Fruit fly (Drosophila melanogaster) ovary, adult (tissue): Measurements from ENCODE around the gene APC4.
"Not testable (repeated sequence)": the region's sequence is repeated elsewhere in the genome, so short reads cannot be mapped to it uniquely, and the experiment has no call there.

ENCODE experiments used
- CG17801 ChIP-seq: fragments of 200-800 bp; optimal IDR thresholded peaks from 2 replicates; lab custom pipeline; 2019; ENCODE audit warnings: missing biosample characterization, mild to moderate bottlenecking, missing genetic modification characterization, moderate library complexity; ENCODE audit not compliant: partially characterized antibody

The APC4 gene

DNA sequence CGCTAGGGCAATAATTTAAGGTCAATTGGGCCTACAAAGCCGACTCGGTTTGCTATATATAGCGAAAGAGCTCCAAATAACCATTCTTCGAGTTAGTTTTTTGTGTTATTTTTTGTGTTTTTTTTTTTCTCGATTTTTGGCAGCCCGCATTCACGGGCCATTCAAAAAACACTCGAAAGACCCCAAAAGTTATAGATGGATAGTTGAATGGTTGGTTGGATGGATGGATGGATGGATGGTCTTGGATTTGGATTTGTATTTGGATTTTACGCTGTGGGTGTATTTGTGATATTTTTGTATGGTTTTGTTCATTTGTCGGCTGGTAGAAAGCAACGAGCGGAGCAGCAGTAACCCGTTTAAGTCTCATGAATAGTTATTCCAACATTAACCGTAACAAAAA, 18.7 kb upstream of the APC4 start:
- TF ChIP-seq CG17801 (GFP tag; lab: Kevin White, UChicago): no peak

DNA sequence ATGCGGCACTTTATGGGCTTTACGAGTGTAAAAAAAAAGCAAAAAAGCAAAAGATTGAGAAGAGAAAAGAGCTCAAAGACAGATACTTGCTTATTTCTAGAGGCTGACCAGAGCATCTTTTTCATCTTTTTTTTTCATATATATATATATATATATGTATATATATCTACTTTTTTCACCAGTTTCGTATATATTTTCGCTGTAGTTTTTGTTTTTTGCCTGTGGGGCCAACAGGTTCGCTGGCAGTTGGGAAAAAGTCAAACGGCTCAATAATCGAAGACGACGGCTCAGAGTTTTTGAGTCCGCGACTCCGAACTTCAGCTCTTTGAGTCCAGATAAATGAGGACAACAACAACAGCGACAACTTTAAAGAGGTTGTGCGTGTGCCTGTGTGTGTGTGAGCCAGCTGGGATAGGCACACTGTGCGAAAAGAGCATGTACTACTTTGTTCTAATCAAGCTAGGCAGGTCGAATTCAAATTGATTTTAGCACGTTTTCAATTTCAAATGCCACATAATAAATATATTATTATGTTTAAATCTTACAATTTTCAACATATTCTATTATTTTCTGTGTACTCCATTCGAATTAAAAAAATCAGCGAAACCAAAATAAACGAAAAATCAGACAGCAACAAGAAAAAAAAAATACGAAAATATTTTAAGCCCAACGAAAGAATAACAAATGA, 15.8 kb upstream of the APC4 start:
- TF ChIP-seq CG17801 (GFP tag; lab: Kevin White, UChicago): no peak

DNA sequence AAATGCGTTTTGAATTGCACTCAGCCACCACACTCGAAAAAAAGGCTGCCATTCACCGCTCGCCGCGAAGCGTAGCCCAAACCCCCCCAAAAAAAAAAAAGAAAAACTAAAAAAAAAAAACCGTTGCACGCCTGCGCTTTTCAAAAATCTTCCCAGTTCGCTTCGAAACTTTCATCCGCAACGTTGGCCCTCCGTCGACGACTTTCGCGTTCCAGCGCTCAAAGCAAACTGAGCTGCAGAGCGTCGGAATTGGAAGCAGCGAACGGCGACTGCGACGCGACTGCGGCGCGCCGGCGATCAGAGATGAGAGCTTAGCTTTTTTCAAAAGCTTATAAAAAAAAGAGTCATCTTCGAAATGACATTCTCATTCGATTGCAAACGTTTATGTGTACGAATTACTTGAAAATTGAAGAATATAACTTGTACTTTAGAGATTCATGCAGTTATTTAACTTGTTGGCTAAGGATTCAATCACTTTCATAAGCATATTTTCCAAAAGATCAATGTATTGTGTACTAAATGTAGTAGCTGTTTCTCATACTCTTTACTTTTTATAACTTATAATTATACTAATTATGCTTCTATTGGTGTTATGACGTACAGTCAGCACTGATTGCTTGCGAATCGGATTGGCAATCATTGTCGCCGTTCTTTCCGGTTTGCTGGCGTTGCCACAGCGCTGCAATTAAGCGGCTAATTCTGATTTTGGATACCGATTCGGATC, 14.8 kb upstream of the APC4 start, which contains the start of gene CG15365:
Gene CG15365 (minus strand): TSS at position 230 of the 724 bp plus-strand sequence.
- TF ChIP-seq CG17801 (GFP tag; lab: Kevin White, UChicago): peak; percentile 26

DNA sequence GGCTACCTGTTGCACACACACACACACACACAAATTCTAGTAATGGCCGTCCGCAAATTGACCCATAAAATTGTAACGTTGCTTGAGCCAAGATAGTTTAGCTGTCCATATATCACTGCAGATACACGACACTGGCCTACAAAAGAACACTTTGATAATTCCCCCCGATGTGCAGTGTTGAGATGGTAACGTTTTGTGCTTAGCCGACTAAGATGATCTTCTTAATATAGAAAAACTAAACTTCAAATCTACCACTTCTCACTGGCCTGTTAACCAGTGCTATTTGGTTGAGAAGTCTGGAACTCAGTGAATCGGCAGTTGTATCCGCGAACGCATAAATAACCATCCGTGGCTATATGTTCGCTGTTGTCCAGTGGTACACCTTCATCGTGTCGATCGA, 13.9 kb upstream of the APC4 start:
- TF ChIP-seq CG17801 (GFP tag; lab: Kevin White, UChicago): no peak

DNA sequence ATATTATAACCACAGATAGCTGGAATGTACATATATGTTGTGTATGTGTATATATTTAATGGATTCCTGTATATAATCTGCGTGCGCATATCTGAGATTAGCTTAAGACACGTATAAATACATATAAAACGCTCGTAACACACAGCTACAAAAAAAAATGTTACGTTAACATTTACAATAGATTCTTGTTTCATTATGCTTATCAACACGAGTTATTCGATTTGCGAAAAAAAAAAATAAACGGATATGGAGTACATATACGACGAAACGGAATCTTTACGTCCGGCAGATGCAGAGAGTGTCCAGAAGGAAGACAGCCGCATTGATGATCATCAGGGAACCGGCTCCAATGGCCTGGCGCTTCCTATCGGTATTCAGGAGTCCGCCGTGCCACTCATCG, 11.4 kb upstream of the APC4 start, which contains the start of gene CG10970:
Gene CG10970 (minus strand): TSS at position 101 of the 400 bp plus-strand sequence.
- no peak for TF ChIP-seq CG17801 (GFP tag; lab: Kevin White, UChicago)

DNA sequence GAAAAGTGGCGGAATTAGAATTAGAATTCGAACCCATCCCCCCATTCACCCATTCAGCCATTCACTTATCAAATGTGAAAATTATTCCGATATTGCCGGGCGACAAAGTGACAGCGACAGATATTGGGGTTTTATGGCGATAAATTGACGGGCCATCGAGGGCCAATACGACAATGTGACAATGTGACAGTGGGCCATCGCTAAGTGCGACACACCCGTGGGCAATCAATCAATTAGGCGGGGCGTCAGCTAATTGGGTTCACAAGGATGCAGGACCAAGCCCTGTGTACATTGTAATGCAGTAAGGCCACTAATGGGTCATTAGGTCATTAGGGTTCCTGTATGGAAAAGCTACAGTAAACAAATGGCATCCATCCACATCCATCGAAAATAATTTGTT, 8.7 kb upstream of the APC4 start:
- no peak for TF ChIP-seq CG17801 (GFP tag; lab: Kevin White, UChicago)

DNA sequence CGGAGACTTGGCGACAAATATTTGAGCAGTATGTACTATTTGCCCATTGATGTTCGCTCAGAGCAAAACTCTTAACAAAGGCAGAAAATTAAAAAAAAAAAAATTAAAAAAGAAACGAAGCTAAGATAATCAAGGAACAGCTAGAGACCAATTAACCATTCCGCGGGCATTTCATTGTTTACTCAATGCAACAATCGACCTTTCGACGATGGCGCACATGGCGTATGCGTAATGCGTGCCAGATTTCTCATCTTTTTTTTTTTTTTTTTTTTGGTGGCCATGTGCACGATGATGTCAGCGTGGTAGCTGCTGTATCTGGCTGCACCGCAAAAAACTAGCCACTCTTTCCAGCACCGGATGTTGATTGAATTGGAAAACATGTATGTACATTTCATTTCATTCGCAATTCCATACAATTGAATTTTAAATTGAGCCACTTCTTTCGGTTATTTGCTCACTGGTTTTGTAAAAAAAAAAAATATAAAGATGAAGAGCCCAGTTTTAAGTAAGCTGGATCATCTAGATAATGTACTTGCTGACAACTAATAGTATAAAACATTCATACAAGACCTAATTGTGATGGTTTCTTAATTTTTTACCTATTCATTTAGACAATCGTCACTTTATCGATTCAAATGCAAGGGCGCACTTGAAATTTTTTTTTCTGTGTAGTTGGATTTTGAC, 6.9 kb upstream of the APC4 start:
- no peak for TF ChIP-seq CG17801 (GFP tag; lab: Kevin White, UChicago)

DNA sequence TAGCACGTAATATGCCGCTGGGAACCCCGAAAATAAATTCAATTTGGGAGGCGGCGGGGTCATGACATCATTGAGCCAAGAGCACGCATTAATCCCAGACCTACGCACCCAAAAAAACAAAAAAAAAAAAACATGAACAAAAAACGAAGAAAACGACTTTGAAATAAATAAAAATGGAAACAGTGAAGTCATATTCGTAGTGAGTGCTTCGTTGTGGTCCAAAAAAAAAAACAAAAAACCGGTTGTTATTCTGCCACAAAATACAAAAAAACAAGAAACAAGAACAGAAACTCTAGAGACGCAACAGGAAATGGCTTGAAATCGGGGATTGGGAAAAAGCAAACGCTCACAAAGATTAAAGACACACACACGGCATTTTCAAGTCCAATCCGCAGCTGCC, 5.2 kb upstream of the APC4 start:
- no peak for TF ChIP-seq CG17801 (GFP tag; lab: Kevin White, UChicago)

DNA sequence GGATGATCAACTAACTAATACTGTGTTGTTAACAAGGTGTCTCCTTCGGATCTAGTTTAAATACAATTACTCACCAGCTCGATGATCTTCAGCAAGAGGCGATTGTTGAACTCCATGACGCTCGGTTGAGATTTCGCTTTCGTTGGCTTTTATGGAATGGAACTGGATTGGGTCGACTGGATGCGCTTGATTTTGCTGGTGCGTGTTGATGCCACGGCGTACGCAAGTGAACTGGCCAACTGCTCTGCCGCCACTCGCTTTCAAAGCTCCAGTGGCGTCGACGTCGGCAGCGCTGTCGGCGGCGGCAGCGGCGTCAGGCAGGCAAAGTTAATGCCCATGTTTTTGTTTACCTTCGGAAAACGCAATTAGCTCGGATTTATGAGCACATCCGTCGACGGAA, 4.5 kb upstream of the APC4 start, which contains the start of gene CG44325:
Gene CG44325 (minus strand): TSS at position 237 of the 400 bp plus-strand sequence.
- no peak for TF ChIP-seq CG17801 (GFP tag; lab: Kevin White, UChicago)

DNA sequence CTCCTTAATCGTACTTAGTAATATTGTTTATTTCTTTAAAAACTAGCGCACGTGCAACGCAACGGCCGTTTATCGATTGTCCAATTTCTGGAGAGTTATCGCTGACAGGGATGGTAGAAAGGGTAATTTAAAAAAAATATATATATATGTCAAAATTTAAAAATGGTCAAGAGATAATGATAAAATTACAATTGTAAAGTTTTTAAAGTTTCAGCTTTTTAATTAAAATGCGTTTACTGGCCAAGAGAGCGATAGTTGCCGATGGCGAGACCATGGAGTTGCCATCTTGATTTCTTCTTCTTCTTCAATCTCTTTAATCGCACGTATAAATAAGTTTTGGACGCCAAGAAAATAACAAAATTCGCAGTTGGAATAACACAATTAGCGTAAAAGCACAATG, 1.8 kb upstream of the APC4 start, which contains the start of the genes CG7246 and HP1b:
Gene CG7246 (minus strand): TSS at position 96 of the 400 bp plus-strand sequence.
Gene HP1b (plus strand): TSS at position 102 of the 400 bp plus-strand sequence.
- peak; percentile 91 for TF ChIP-seq CG17801 (GFP tag; lab: Kevin White, UChicago)

DNA sequence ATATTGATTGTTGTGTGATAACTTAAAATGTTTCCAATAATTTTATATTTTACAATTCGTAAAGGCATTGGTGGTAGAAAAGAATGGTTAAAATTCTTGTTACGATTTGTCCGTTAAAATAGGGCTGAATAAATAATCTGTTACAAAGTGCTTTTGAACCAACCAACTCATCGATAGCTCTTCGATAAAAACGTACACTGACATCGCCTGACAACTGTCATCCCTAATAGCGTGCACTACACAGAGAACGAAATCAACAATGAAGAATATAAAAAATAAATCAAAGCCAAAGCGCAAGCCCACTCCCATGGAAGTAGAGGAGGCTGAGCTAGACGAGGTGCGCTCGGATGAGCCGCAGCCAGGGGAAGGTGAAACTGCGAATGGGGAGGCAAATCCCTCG, 3.0 kb downstream of the APC4 start, which contains the start of gene CG32708:
Gene CG32708 (plus strand): TSS at position 207 of the 400 bp plus-strand sequence.
- TF ChIP-seq CG17801 (GFP tag; lab: Kevin White, UChicago): peak; percentile 51

DNA sequence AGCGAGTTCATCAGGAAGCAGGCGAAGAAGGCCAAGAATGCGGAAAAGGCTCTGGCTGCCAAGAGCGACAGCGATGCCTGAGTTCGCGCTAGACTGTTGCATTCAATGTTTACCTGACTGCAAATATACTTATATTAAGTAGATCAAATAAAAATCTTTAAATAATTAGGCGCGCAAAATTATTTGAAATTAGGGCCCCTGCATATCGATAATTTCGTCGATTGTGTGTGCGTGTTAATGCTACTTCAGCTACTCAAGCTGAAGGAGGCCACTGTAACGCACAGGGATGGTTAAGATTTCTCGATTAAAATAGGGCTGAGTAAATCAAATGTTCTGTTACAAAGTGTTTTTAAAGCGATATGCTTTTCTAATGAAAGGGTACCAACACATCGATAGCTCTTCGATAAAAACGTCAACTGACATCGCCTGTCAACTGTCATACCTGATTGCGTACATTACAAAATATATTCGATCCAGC, 4.0 kb downstream of the APC4 start, which contains the start of gene CG32706:
Gene CG32706 (plus strand): TSS at position 428 of the 478 bp plus-strand sequence.
- TF ChIP-seq CG17801 (GFP tag; lab: Kevin White, UChicago): not testable (repeated sequence)

DNA sequence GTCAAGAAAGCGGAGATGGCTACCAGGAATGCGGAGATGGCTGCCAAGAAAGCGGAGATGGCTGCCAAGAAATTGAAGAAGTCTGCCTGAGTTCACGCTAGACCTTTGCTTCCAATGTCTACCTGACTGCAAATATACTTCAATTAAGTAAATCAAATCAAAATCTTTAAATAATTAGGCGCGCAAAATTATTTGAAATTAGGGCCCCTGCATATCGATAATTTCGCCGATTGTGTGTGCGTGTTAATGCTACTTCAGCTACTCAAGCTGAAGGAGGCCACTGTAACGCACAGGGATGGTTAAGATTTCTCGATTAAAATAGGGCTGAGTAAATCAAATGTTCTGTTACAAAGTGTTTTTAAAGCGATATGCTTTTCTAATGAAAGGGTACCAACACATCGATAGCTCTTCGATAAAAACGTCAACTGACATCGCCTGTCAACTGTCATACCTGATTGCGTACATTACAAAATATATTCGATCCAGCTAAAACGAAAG, 5.2 kb downstream of the APC4 start, which contains the start of gene CG6999:
Gene CG6999 (plus strand): TSS at position 448 of the 498 bp plus-strand sequence.
- TF ChIP-seq CG17801 (GFP tag; lab: Kevin White, UChicago): not testable (repeated sequence)
